Worm (Caenorhabditis elegans): ENCODE measurements around the gene str-198.

The str-198 gene

ce11 chrV:16009564-16009963 is 38.0 kb upstream of the str-198 start, which contains the start of gene str-233:
Gene str-233 (minus strand): TSS chrV:16009664.
- no peak for TF ChIP-seq tra-1 (GFP tag; IDR thresholded peaks at IDR 0.05)
- no peak for TF ChIP-seq zag-1 (tag; optimal IDR thresholded peaks at IDR 0.05)
- no peak for TF ChIP-seq unc-39 (tag; optimal IDR thresholded peaks at IDR 0.05)
- no peak for TF ChIP-seq nhr-76 (tag; optimal IDR thresholded peaks at IDR 0.05)
- TF ChIP-seq ceh-32 (tag; optimal IDR thresholded peaks at IDR 0.05; ENCODE audit: poor library complexity): no peak
- TF ChIP-seq aly-2 (tag; optimal IDR thresholded peaks at IDR 0.05): no peak
- TF ChIP-seq ces-1 (GFP tag; optimal IDR thresholded peaks at IDR 0.05): no peak
- TF ChIP-seq nhr-11 (tag; optimal IDR thresholded peaks at IDR 0.05): no peak
- TF ChIP-seq lim-7 (GFP tag; IDR thresholded peaks at IDR 0.05): no peak
- no peak for TF ChIP-seq dpl-1 (GFP tag; optimal IDR thresholded peaks at IDR 0.05)
- no peak for TF ChIP-seq D1046.2 (GFP tag; IDR thresholded peaks at IDR 0.05)
- no peak for TF ChIP-seq cey-2 (tag; optimal IDR thresholded peaks at IDR 0.05; ENCODE audit: borderline replicate concordance, insufficient read depth)
- TF ChIP-seq unc-130 (GFP tag; optimal IDR thresholded peaks at IDR 0.05): no peak
- TF ChIP-seq unc-62 (GFP tag; optimal IDR thresholded peaks at IDR 0.05 in 1 of 2): no peak
- TF ChIP-seq unc-62 (tag; optimal IDR thresholded peaks at IDR 0.05): no peak
- no peak for TF ChIP-seq ztf-11 (tag; optimal IDR thresholded peaks at IDR 0.05)
- TF ChIP-seq T26A8.4 (GFP tag; IDR thresholded peaks at IDR 0.05): no peak
- no peak for TF ChIP-seq madf-5 (GFP tag; IDR thresholded peaks at IDR 0.05)

ce11 chrV:16015652-16016051 is 32.0 kb upstream of the str-198 start, which contains the start of gene str-232:
Gene str-232 (minus strand): TSS chrV:16015752.
- TF ChIP-seq daf-19 (GFP tag; conservative IDR thresholded peaks at IDR 0.05) (no peak), vab-7 (GFP tag; IDR thresholded peaks at IDR 0.05) (no peak), nhr-6 (tag; optimal IDR thresholded peaks at IDR 0.05) (no peak), aha-1 (tag) (no peak), F37D6.2 (tag; optimal IDR thresholded peaks at IDR 0.05) (no peak), hlh-30 (tag; optimal IDR thresholded peaks at IDR 0.05; ENCODE audit: insufficient read depth) (no peak), ceh-82 (tag; optimal IDR thresholded peaks at IDR 0.05) (no peak), Y5F2A.4 (GFP tag; optimal IDR thresholded peaks at IDR 0.05) (no peak), nhr-41 (GFP tag; IDR thresholded peaks at IDR 0.05) (no peak), unc-130 (GFP tag; optimal IDR thresholded peaks at IDR 0.05) (no peak), pqm-1 (tag; optimal IDR thresholded peaks at IDR 0.05) (no peak), ZK337.2 (GFP tag; IDR thresholded peaks at IDR 0.05) (no peak), dmd-6 (GFP tag; IDR thresholded peaks at IDR 0.05) (no peak), F26F4.8 (GFP tag; conservative IDR thresholded peaks at IDR 0.05) (no peak), lsy-2 (tag; optimal IDR thresholded peaks at IDR 0.05) (no peak), skn-1 (tag; optimal IDR thresholded peaks at IDR 0.05) (no peak), madf-5 (GFP tag; IDR thresholded peaks at IDR 0.05) (no peak), ztf-11 (tag; optimal IDR thresholded peaks at IDR 0.05) (no peak), unc-39 (tag; optimal IDR thresholded peaks at IDR 0.05) (no peak), dpl-1 (GFP tag; optimal IDR thresholded peaks at IDR 0.05) (no peak)

- TF ChIP-seq aly-2 (tag; optimal IDR thresholded peaks at IDR 0.05) (no peak), aha-1 (tag) (peak; percentile 54)
Observed at ce11 chrV:16016977-16017376, 30.6 kb upstream of the str-198 start.

ce11 chrV:16017671-16018070 is 29.9 kb upstream of the str-198 start, which contains the start of gene srx-43:
Gene srx-43 (plus strand): TSS chrV:16017971.
- TF ChIP-seq unc-62 (GFP tag; optimal IDR thresholded peaks at IDR 0.05 in 1 of 2) (peak in 1 of 2 experiments; percentile 74), unc-62 (tag; optimal IDR thresholded peaks at IDR 0.05) (no peak), dmd-6 (GFP tag; IDR thresholded peaks at IDR 0.05) (no peak)

- TF ChIP-seq aha-1 (tag) (peak; percentile 38), Y48G9A.11 (GFP tag; IDR thresholded peaks at IDR 0.05) (no peak), unc-62 (GFP tag; optimal IDR thresholded peaks at IDR 0.05 in 1 of 2) (no peak), unc-62 (tag; optimal IDR thresholded peaks at IDR 0.05) (no peak), aly-2 (tag; optimal IDR thresholded peaks at IDR 0.05) (no peak), madf-9 (GFP tag; conservative IDR thresholded peaks at IDR 0.05) (no peak), lim-7 (GFP tag; IDR thresholded peaks at IDR 0.05) (no peak), ama-1 (optimal IDR thresholded peaks at IDR 0.05) (no peak), php-3 (GFP tag; IDR thresholded peaks at IDR 0.05) (no peak), ZK546.5 (tag; optimal IDR thresholded peaks at IDR 0.05) (no peak)
Observed at ce11 chrV:16020042-16020441, 27.6 kb upstream of the str-198 start, which contains the start of gene srx-44. Gene srx-44 (plus strand): TSS chrV:16020342.

All from whole organism, L4 larva.